Fruit fly (Drosophila melanogaster) whole organism, embryonic: ENCODE data around the gene pont.
A peak's percentile ranks its signal among the peaks of the same experiment; 100 is the strongest.

Source experiments
- Atf3 ChIP-seq: fragments of 200-800 bp; sonication (Bioruptor generic); optimal IDR thresholded peaks from 3 replicates; lab custom pipeline; 2016; ENCODE audit warnings: missing biosample characterization, missing genetic modification characterization
- B-H1 ChIP-seq: fragments of 200-800 bp; sonication (Bioruptor generic); IDR thresholded peaks from 3 replicates; pipeline ENCODE4 v1.3.6; 2022; ENCODE audit warnings: missing biosample characterization, missing genetic modification characterization
- B-H2 ChIP-seq: fragments of 200-800 bp; sonication (Bioruptor generic); optimal IDR thresholded peaks from 2 replicates; lab custom pipeline; 2018; ENCODE audit warnings: missing biosample characterization, mild to moderate bottlenecking, missing genetic modification characterization
- Blimp-1 ChIP-seq: fragments of 200-800 bp; sonication (Bioruptor generic); optimal IDR thresholded peaks from 3 replicates; lab custom pipeline; 2018; ENCODE audit warnings: missing biosample characterization, missing genetic modification characterization, mild to moderate bottlenecking, moderate library complexity, missing genetic modification reagents
- CG10267 ChIP-seq: fragments of 200-800 bp; sonication (Bioruptor generic); optimal IDR thresholded peaks from 2 replicates; lab custom pipeline; 2018; ENCODE audit warnings: missing biosample characterization, mild to moderate bottlenecking, missing genetic modification characterization, moderate library complexity
- CG1233 ChIP-seq: fragments of 200-800 bp; sonication (Bioruptor generic); optimal IDR thresholded peaks from 4 replicates; lab custom pipeline; 2018; ENCODE audit warnings: missing biosample characterization, mild to moderate bottlenecking, missing genetic modification characterization
- CG12744 ChIP-seq: fragments of 200-800 bp; sonication (Bioruptor generic); optimal IDR thresholded peaks from 2 replicates; lab custom pipeline; 2016; ENCODE audit warnings: missing biosample characterization, missing genetic modification characterization
- CG14667 ChIP-seq: fragments of 200-800 bp; sonication (Bioruptor generic); IDR thresholded peaks from 2 replicates; pipeline ENCODE4 v1.3.6; 2022; ENCODE audit warnings: missing biosample characterization, missing genetic modification characterization
- CG17829 ChIP-seq: fragments of 200-800 bp; optimal IDR thresholded peaks from 2 replicates; lab custom pipeline; 2019; ENCODE audit warnings: missing biosample characterization, mild to moderate bottlenecking, missing genetic modification characterization, moderate library complexity
- CG18599 ChIP-seq: fragments of 200-800 bp; sonication (Bioruptor generic); optimal IDR thresholded peaks from 3 replicates; lab custom pipeline; 2017; ENCODE audit warnings: missing biosample characterization, missing genetic modification characterization, mild to moderate bottlenecking, moderate library complexity, missing genetic modification reagents
- CG18764 ChIP-seq: fragments of 200-800 bp; sonication (Bioruptor generic); optimal IDR thresholded peaks from 3 replicates; lab custom pipeline; 2016; ENCODE audit warnings: missing biosample characterization, missing genetic modification characterization
- CG2120 ChIP-seq: fragments of 200-800 bp; sonication (Bioruptor generic); optimal IDR thresholded peaks from 3 replicates; lab custom pipeline; 2016; ENCODE audit warnings: missing biosample characterization, missing genetic modification characterization
- CG31224 ChIP-seq: fragments of 200-800 bp; sonication (Bioruptor generic); IDR thresholded peaks from 2 replicates; pipeline ENCODE4 v1.3.6; 2022; ENCODE audit warnings: missing biosample characterization, missing genetic modification characterization
- CG6254 ChIP-seq: fragments of 200-800 bp; sonication (Bioruptor generic); optimal IDR thresholded peaks from 3 replicates; lab custom pipeline; 2017; ENCODE audit warnings: mild to moderate bottlenecking, missing biosample characterization, missing genetic modification reagents, missing genetic modification characterization
- CG6272 ChIP-seq: fragments of 200-800 bp; sonication (Bioruptor generic); IDR thresholded peaks from 2 replicates; pipeline ENCODE4 v1.3.6; 2022; ENCODE audit warnings: missing biosample characterization, missing genetic modification characterization
- CG7357 ChIP-seq: fragments of 200-800 bp; sonication (Bioruptor generic); IDR thresholded peaks from 3 replicates; pipeline ENCODE4 v1.3.6; 2022; ENCODE audit warnings: missing biosample characterization, missing genetic modification characterization
- CG7372 ChIP-seq: fragments of 200-800 bp; sonication (Bioruptor generic); IDR thresholded peaks from 2 replicates; pipeline ENCODE4 v1.3.6; 2022; ENCODE audit warnings: missing biosample characterization, missing genetic modification characterization
- CG7963 ChIP-seq: fragments of 200-800 bp; sonication (Bioruptor generic); IDR thresholded peaks from 3 replicates; pipeline ENCODE4 v1.3.6; 2022; ENCODE audit warnings: missing biosample characterization, missing genetic modification characterization; ENCODE audit not compliant: partially characterized antibody
- Chrac-16 ChIP-seq: fragments of 200-800 bp; sonication (Bioruptor generic); optimal IDR thresholded peaks from 3 replicates; lab custom pipeline; 2016; ENCODE audit warnings: missing biosample characterization, missing genetic modification characterization
- Dp ChIP-seq: fragments of 200-800 bp; sonication (Bioruptor generic); optimal IDR thresholded peaks from 2 replicates; lab custom pipeline; 2018; ENCODE audit warnings: missing biosample characterization, mild to moderate bottlenecking, missing genetic modification characterization, moderate library complexity
- E2f2 ChIP-seq: fragments of 200-800 bp; sonication (Bioruptor generic); IDR thresholded peaks from 2 replicates; pipeline ENCODE4 v1.3.6; 2022; ENCODE audit warnings: missing biosample characterization, missing genetic modification characterization
- GATAe ChIP-seq: fragments of 200-800 bp; sonication (Bioruptor generic); conservative IDR thresholded peaks from 2 replicates; pipeline ENCODE4 v1.3.6; 2022; ENCODE audit warnings: missing biosample characterization, missing genetic modification characterization
- Hr3 ChIP-seq: fragments of 200-800 bp; sonication (Bioruptor generic); optimal IDR thresholded peaks from 3 replicates; lab custom pipeline; 2016; ENCODE audit warnings: missing biosample characterization, missing genetic modification characterization
- MTF-1 ChIP-seq: fragments of 200-800 bp; sonication (Bioruptor generic); optimal IDR thresholded peaks from 2 replicates; lab custom pipeline; 2018; ENCODE audit warnings: missing biosample characterization, mild to moderate bottlenecking, missing genetic modification characterization, borderline replicate concordance
- Mad ChIP-seq: fragments of 200-800 bp; sonication (Bioruptor generic); optimal IDR thresholded peaks from 2 replicates; lab custom pipeline; 2016; ENCODE audit warnings: missing biosample characterization, missing genetic modification characterization
- Mes4 ChIP-seq: fragments of 200-800 bp; sonication (Bioruptor generic); optimal IDR thresholded peaks from 2 replicates; lab custom pipeline; 2016; ENCODE audit warnings: missing biosample characterization, missing genetic modification characterization
- NK7.1 ChIP-seq: fragments of 200-800 bp; sonication (Bioruptor generic); optimal IDR thresholded peaks from 3 replicates; lab custom pipeline; 2016; ENCODE audit warnings: missing biosample characterization, missing genetic modification characterization
- Sin3A ChIP-seq: fragments of >200 bp; optimal IDR thresholded peaks from 2 replicates; lab custom pipeline; 2018
- Sry-β ChIP-seq: fragments of 200-800 bp; sonication (Bioruptor generic); optimal IDR thresholded peaks from 2 replicates; lab custom pipeline; 2018; ENCODE audit warnings: missing biosample characterization, mild to moderate bottlenecking, missing genetic modification characterization, moderate library complexity
- ac ChIP-seq: fragments of 200-800 bp; sonication (Bioruptor generic); optimal IDR thresholded peaks from 3 replicates; lab custom pipeline; 2017; ENCODE audit warnings: missing biosample characterization, mild to moderate bottlenecking, missing genetic modification characterization
- cato ChIP-seq: fragments of 200-800 bp; sonication (Bioruptor generic); optimal IDR thresholded peaks from 2 replicates; lab custom pipeline; 2016; ENCODE audit warnings: missing biosample characterization, missing genetic modification characterization, borderline replicate concordance
- chinmo ChIP-seq: fragments of 200-800 bp; sonication (Bioruptor generic); IDR thresholded peaks from 4 replicates; pipeline ENCODE4 v1.3.6; 2022; ENCODE audit warnings: missing biosample characterization, missing genetic modification characterization; ENCODE audit not compliant: partially characterized antibody
- chn ChIP-seq: fragments of 200-800 bp; sonication (Bioruptor generic); optimal IDR thresholded peaks from 2 replicates; lab custom pipeline; 2016; ENCODE audit warnings: missing biosample characterization, missing genetic modification characterization
- croc ChIP-seq: fragments of 200-800 bp; sonication (Bioruptor generic); conservative IDR thresholded peaks from 3 replicates; pipeline ENCODE4 v1.3.6; 2022; ENCODE audit warnings: missing biosample characterization, missing genetic modification characterization
- dan ChIP-seq: fragments of 200-800 bp; sonication (Bioruptor generic); IDR thresholded peaks from 2 replicates; pipeline ENCODE4 v1.3.6; 2022; ENCODE audit warnings: missing biosample characterization, missing genetic modification characterization
- disco-r ChIP-seq: fragments of 200-800 bp; sonication (Bioruptor generic); optimal IDR thresholded peaks from 2 replicates; lab custom pipeline; 2016; ENCODE audit warnings: missing biosample characterization, missing genetic modification characterization
- hb ChIP-seq: fragments of 200-800 bp; sonication (Bioruptor generic); IDR thresholded peaks from 3 replicates; pipeline ENCODE4 v1.3.6; 2022; ENCODE audit warnings: missing biosample characterization, missing genetic modification characterization; ENCODE audit not compliant: partially characterized antibody
- jumu ChIP-seq: fragments of 200-800 bp; sonication (Bioruptor generic); optimal IDR thresholded peaks from 3 replicates; lab custom pipeline; 2016; ENCODE audit warnings: missing biosample characterization, missing genetic modification characterization
- kay ChIP-seq: fragments of 200-800 bp; sonication (Bioruptor generic); optimal IDR thresholded peaks from 2 replicates; lab custom pipeline; 2016; ENCODE audit warnings: missing biosample characterization, missing genetic modification characterization
- mld ChIP-seq: fragments of 200-800 bp; sonication (Bioruptor generic); IDR thresholded peaks from 3 replicates; pipeline ENCODE4 v1.3.6; 2022; ENCODE audit warnings: missing biosample characterization, missing genetic modification characterization; ENCODE audit not compliant: partially characterized antibody
- oc ChIP-seq: fragments of 200-800 bp; sonication (Bioruptor generic); optimal IDR thresholded peaks from 2 replicates; lab custom pipeline; 2018; ENCODE audit warnings: missing biosample characterization, mild to moderate bottlenecking, missing genetic modification characterization, moderate library complexity
- scrt ChIP-seq: fragments of 200-800 bp; sonication (Bioruptor generic); optimal IDR thresholded peaks from 2 replicates; lab custom pipeline; 2018; ENCODE audit warnings: missing biosample characterization, mild to moderate bottlenecking, missing genetic modification characterization, moderate library complexity
- sisA ChIP-seq: fragments of 200-800 bp; sonication (Bioruptor generic); IDR thresholded peaks from 2 replicates; pipeline ENCODE4 v1.3.6; 2022; ENCODE audit warnings: missing biosample characterization, missing genetic modification characterization
- tgo ChIP-seq: fragments of 200-800 bp; sonication (Bioruptor generic); IDR thresholded peaks from 3 replicates; pipeline ENCODE4 v1.3.6; 2022; ENCODE audit warnings: missing biosample characterization, missing genetic modification characterization
- toy ChIP-seq: fragments of 200-800 bp; sonication (Bioruptor generic); IDR thresholded peaks from 2 replicates; pipeline ENCODE4 v1.3.6; 2022; ENCODE audit warnings: missing biosample characterization, missing genetic modification characterization
- trem ChIP-seq: fragments of 200-800 bp; optimal IDR thresholded peaks from 3 replicates; lab custom pipeline; 2019; ENCODE audit warnings: missing biosample characterization, mild to moderate bottlenecking, missing genetic modification characterization, moderate library complexity
- ttk ChIP-seq: fragments of 200-800 bp; sonication (Bioruptor generic); IDR thresholded peaks from 2 replicates; pipeline ENCODE4 v2.1.2; 2022; ENCODE audit warnings: missing biosample characterization, missing genetic modification characterization
- twi ChIP-seq: fragments of 200-800 bp; optimal IDR thresholded peaks from 2 replicates; lab custom pipeline; 2019; ENCODE audit warnings: missing biosample characterization, mild to moderate bottlenecking, missing genetic modification characterization, moderate library complexity
- unc-4 ChIP-seq: fragments of 200-800 bp; sonication (Bioruptor generic); IDR thresholded peaks from 2 replicates; pipeline ENCODE4 v1.3.6; 2022; ENCODE audit warnings: missing biosample characterization, missing genetic modification characterization; ENCODE audit not compliant: partially characterized antibody
- usp ChIP-seq: fragments of >200 bp; optimal IDR thresholded peaks from 2 replicates; lab custom pipeline; 2017; ENCODE audit warnings: missing biosample characterization, missing genetic modification characterization
- yki ChIP-seq: fragments of >200 bp; optimal IDR thresholded peaks from 3 replicates; lab custom pipeline; 2018

The pont gene

dm6 chr3R:10263972-10264536, 2.1 kb downstream of the pont start, which contains the start of gene Nuak (continued):
- peak; percentile 91 for TF ChIP-seq CG6272
- peak; percentile 94 for TF ChIP-seq Dp (GFP tag; lab: Kevin White, UChicago)
- peak; percentile 71 for TF ChIP-seq croc (GFP tag; lab: Robert Waterston, UW)
- peak; percentile 94 for TF ChIP-seq chn (GFP tag; lab: Kevin White, UChicago)
- peak; percentile 41 for TF ChIP-seq ac (GFP tag; lab: Kevin White, UChicago)
- TF ChIP-seq Hr3 = peak; percentile 87
- TF ChIP-seq tgo (GFP tag; lab: Robert Waterston, UW) = no peak
- peak; percentile 74 for TF ChIP-seq CG1233 (GFP tag; lab: Kevin White, UChicago)
- peak; percentile 91 for TF ChIP-seq Chrac-16 (GFP tag; lab: Kevin White, UChicago)
- no peak for TF ChIP-seq CG7372 (GFP tag; lab: Robert Waterston, UW)
- TF ChIP-seq toy = no peak
- no peak for TF ChIP-seq ttk (GFP tag; lab: Robert Waterston, UW)
- TF ChIP-seq disco-r (GFP tag; lab: Kevin White, UChicago) = peak; percentile 80
- TF ChIP-seq Sry-β = peak; percentile 31
- peak; percentile 60 for TF ChIP-seq kay (GFP tag; lab: Kevin White, UChicago)
- peak; percentile 98 for TF ChIP-seq jumu (GFP tag; lab: Kevin White, UChicago)
- TF ChIP-seq CG6254 = peak; percentile 46
- TF ChIP-seq E2f2 (GFP tag; lab: Robert Waterston, UW) = no peak
- TF ChIP-seq Mes4 (GFP tag; lab: Kevin White, UChicago) = peak; percentile 86
- TF ChIP-seq Sin3A (lab: Kevin White, UChicago) = peak; percentile 86
- TF ChIP-seq CG12744 (GFP tag; lab: Kevin White, UChicago) = peak; percentile 88
- TF ChIP-seq NK7.1 (GFP tag; lab: Kevin White, UChicago) = peak; percentile 82
- no peak for TF ChIP-seq unc-4
- peak; percentile 38 for TF ChIP-seq oc (tag; lab: Kevin White, UChicago)
- TF ChIP-seq usp (GFP tag; lab: Kevin White, UChicago) = no peak
- peak; percentile 75 for TF ChIP-seq CG7357 (GFP tag; lab: Robert Waterston, UW)
- TF ChIP-seq twi = peak; percentile 59
- peak; percentile 41 for TF ChIP-seq scrt
- TF ChIP-seq Mad (GFP tag; lab: Kevin White, UChicago) = peak; percentile 80
- peak; percentile 91 for TF ChIP-seq Atf3
- TF ChIP-seq chinmo = no peak
- peak; percentile 87 for TF ChIP-seq CG18764 (GFP tag; lab: Kevin White, UChicago)
- TF ChIP-seq CG17829 (tag; lab: Kevin White, UChicago) = peak; percentile 92
- peak; percentile 91 for TF ChIP-seq B-H2 (GFP tag; lab: Kevin White, UChicago)
- no peak for TF ChIP-seq sisA
- no peak for TF ChIP-seq mld (GFP tag; lab: Robert Waterston, UW)
- TF ChIP-seq Blimp-1 (GFP tag; lab: Kevin White, UChicago) = peak; percentile 73
- TF ChIP-seq GATAe (GFP tag; lab: Robert Waterston, UW) = no peak
- peak; percentile 74 for TF ChIP-seq cato (GFP tag; lab: Kevin White, UChicago)
- TF ChIP-seq CG7963 (GFP tag; lab: Robert Waterston, UW) = no peak
- TF ChIP-seq CG2120 = peak; percentile 97
- no peak for TF ChIP-seq CG31224 (GFP tag; lab: Robert Waterston, UW)
- TF ChIP-seq CG10267 (tag; lab: Kevin White, UChicago) = peak; percentile 81
- no peak for TF ChIP-seq hb (GFP tag; lab: Robert Waterston, UW)
- TF ChIP-seq MTF-1 = peak; percentile 96
- no peak for TF ChIP-seq yki (lab: Kevin White, UChicago)
- TF ChIP-seq CG18599 (GFP tag; lab: Kevin White, UChicago) = peak; percentile 89
- TF ChIP-seq dan (GFP tag; lab: Robert Waterston, UW) = no peak
- TF ChIP-seq CG14667 (GFP tag; lab: Robert Waterston, UW) = no peak
- TF ChIP-seq B-H1 (GFP tag; lab: Robert Waterston, UW) = no peak
- TF ChIP-seq trem (tag; lab: Kevin White, UChicago) = peak; percentile 85
